Worm (Caenorhabditis elegans) whole organism, L4/young adult: Measurements from ENCODE around the gene EGAP9.3.

Experiments
- W03F9.2 ChIP-seq: fragments of 150-350 bp; optimal IDR thresholded peaks from 2 replicates; lab custom pipeline; 2014; ENCODE audit warnings: missing biosample characterization, missing genetic modification characterization
- dao-5 ChIP-seq: sonication (generic microtip); optimal IDR thresholded peaks from 2 replicates; lab custom pipeline; 2016; ENCODE audit warnings: missing genotype, missing genetic modification characterization, moderate library complexity, missing compliant biosample characterization
- him-1 ChIP-seq: sonication (generic microtip); optimal IDR thresholded peaks from 2 replicates; lab custom pipeline; 2016; ENCODE audit warnings: missing genotype, missing genetic modification reagents, missing genetic modification characterization, missing compliant biosample characterization

DNA sequence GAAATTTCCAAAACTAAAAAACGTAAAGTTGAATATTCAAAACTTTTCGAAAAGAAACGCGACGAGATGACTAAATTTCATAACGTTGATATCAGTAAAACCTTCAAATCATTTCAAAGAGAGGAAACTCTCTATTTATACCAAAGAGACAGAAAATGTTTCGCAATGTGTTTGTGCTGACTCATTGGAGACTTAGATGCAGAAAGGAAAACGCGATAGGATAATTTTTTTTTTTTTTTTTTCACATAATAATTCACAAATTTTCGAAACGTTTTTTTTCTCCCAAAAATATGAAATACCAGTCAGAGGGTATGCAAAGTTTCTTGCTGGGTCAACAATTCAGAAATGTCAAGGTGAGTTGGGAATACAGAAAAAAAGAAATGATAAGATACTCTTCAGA lies 26.3 kb upstream of the EGAP9.3 start:
- no peak for TF ChIP-seq dao-5 (tag; lab: Kevin White, UChicago)
- TF ChIP-seq W03F9.2: peak; percentile 40
- TF ChIP-seq him-1: no peak
